Fruit fly (Drosophila melanogaster) whole organism, embryonic: ENCODE data around the gene Abl.

Experiments
- Antp ChIP-seq: fragments of 200-800 bp; sonication (Bioruptor generic); optimal IDR thresholded peaks from 3 replicates; lab custom pipeline; 2016; ENCODE audit warnings: missing biosample characterization, missing genetic modification characterization
- Atf-2 ChIP-seq: fragments of 200-800 bp; sonication (Bioruptor generic); optimal IDR thresholded peaks from 2 replicates; lab custom pipeline; 2016; ENCODE audit warnings: missing biosample characterization, missing genetic modification characterization
- Atf3 ChIP-seq: fragments of 200-800 bp; sonication (Bioruptor generic); optimal IDR thresholded peaks from 3 replicates; lab custom pipeline; 2016; ENCODE audit warnings: missing biosample characterization, missing genetic modification characterization
- C15 ChIP-seq: fragments of 200-800 bp; sonication (Bioruptor generic); IDR thresholded peaks from 3 replicates; pipeline ENCODE4 v1.3.6; 2022; ENCODE audit warnings: missing biosample characterization, missing genetic modification characterization
- CG10267 ChIP-seq: fragments of 200-800 bp; sonication (Bioruptor generic); optimal IDR thresholded peaks from 2 replicates; lab custom pipeline; 2018; ENCODE audit warnings: missing biosample characterization, mild to moderate bottlenecking, missing genetic modification characterization, moderate library complexity
- CG10274 ChIP-seq: fragments of 200-800 bp; sonication (Bioruptor generic); optimal IDR thresholded peaks from 3 replicates; lab custom pipeline; 2017; ENCODE audit warnings: missing biosample characterization, mild to moderate bottlenecking, missing genetic modification characterization
- CG11456 ChIP-seq: fragments of 200-800 bp; sonication (Bioruptor generic); IDR thresholded peaks from 3 replicates; pipeline ENCODE4 v1.3.6; 2022; ENCODE audit warnings: missing biosample characterization, missing genetic modification characterization
- CG11696 ChIP-seq: fragments of 200-800 bp; sonication (Bioruptor generic); IDR thresholded peaks from 2 replicates; pipeline ENCODE4 v1.3.6; 2022; ENCODE audit warnings: missing biosample characterization, missing genetic modification characterization
- CG12071 ChIP-seq: fragments of 200-800 bp; sonication (Bioruptor generic); optimal IDR thresholded peaks from 3 replicates; lab custom pipeline; 2018; ENCODE audit warnings: missing biosample characterization, mild to moderate bottlenecking, missing genetic modification characterization
- CG13123 ChIP-seq: fragments of 200-800 bp; sonication (Bioruptor generic); optimal IDR thresholded peaks from 2 replicates; lab custom pipeline; 2016; ENCODE audit warnings: missing biosample characterization, missing genetic modification characterization
- CG13296 ChIP-seq: fragments of 200-800 bp; sonication (Bioruptor generic); optimal IDR thresholded peaks from 3 replicates; lab custom pipeline; 2018; ENCODE audit warnings: missing biosample characterization, mild to moderate bottlenecking, missing genetic modification characterization
- CG14014 ChIP-seq: fragments of 200-800 bp; sonication (Bioruptor generic); IDR thresholded peaks from 2 replicates; pipeline ENCODE4 v1.3.6; 2022; ENCODE audit warnings: missing biosample characterization, missing genetic modification characterization
- CG15479 ChIP-seq: fragments of 200-800 bp; sonication (Bioruptor generic); optimal IDR thresholded peaks from 3 replicates; lab custom pipeline; 2019; ENCODE audit warnings: missing biosample characterization, mild to moderate bottlenecking, missing genetic modification characterization, moderate library complexity
- CG17361 ChIP-seq: fragments of 200-800 bp; sonication (Bioruptor generic); IDR thresholded peaks from 3 replicates; pipeline ENCODE4 v1.3.6; 2022; ENCODE audit warnings: missing biosample characterization, missing genetic modification characterization
- CG4282 ChIP-seq: fragments of 200-800 bp; sonication (Bioruptor generic); optimal IDR thresholded peaks from 2 replicates; lab custom pipeline; 2016; ENCODE audit warnings: missing biosample characterization, missing genetic modification characterization
- CG4820 ChIP-seq: fragments of 200-800 bp; sonication (Bioruptor generic); optimal IDR thresholded peaks from 3 replicates; lab custom pipeline; 2016; ENCODE audit warnings: missing biosample characterization, missing genetic modification characterization
- CG9215 ChIP-seq: fragments of 200-800 bp; sonication (Bioruptor generic); IDR thresholded peaks from 2 replicates; pipeline ENCODE4 v1.3.6; 2022; ENCODE audit warnings: missing biosample characterization, missing genetic modification characterization
- Dp ChIP-seq: fragments of 200-800 bp; sonication (Bioruptor generic); optimal IDR thresholded peaks from 2 replicates; lab custom pipeline; 2018; ENCODE audit warnings: missing biosample characterization, mild to moderate bottlenecking, missing genetic modification characterization, moderate library complexity
- Drgx ChIP-seq: fragments of 200-800 bp; sonication (Bioruptor generic); IDR thresholded peaks from 2 replicates; pipeline ENCODE4 v1.3.6; 2022; ENCODE audit warnings: missing biosample characterization, missing genetic modification characterization
- Gsc ChIP-seq: fragments of 200-800 bp; sonication (Bioruptor generic); IDR thresholded peaks from 2 replicates; pipeline ENCODE4 v1.3.6; 2022; ENCODE audit warnings: missing biosample characterization, missing genetic modification characterization
- HmgD ChIP-seq: fragments of 200-800 bp; sonication (Bioruptor generic); optimal IDR thresholded peaks from 3 replicates; lab custom pipeline; 2016; ENCODE audit warnings: missing biosample characterization, missing genetic modification characterization
- MBD-R2 ChIP-seq: fragments of 200-800 bp; sonication (Bioruptor generic); IDR thresholded peaks from 2 replicates; pipeline ENCODE4 v1.3.6; 2022; ENCODE audit warnings: missing biosample characterization, missing genetic modification characterization
- NC2α ChIP-seq: fragments of 200-800 bp; sonication (Bioruptor generic); optimal IDR thresholded peaks from 2 replicates; lab custom pipeline; 2016; ENCODE audit warnings: missing biosample characterization, missing genetic modification characterization
- Pdp1 ChIP-seq, 2 experiments: fragments of 200-800 bp; sonication (Bioruptor generic); optimal IDR thresholded peaks; 3 replicates each; lab custom pipeline; 2016; ENCODE audit warnings: missing biosample characterization in 2 of 2, missing genetic modification characterization in 2 of 2, mild to moderate bottlenecking in 1 of 2, moderate library complexity in 1 of 2
- Ptx1 ChIP-seq: fragments of 200-800 bp; sonication (Bioruptor generic); IDR thresholded peaks from 2 replicates; pipeline ENCODE4 v1.3.6; 2022; ENCODE audit warnings: missing biosample characterization, missing genetic modification characterization
- Sry-β ChIP-seq: fragments of 200-800 bp; sonication (Bioruptor generic); optimal IDR thresholded peaks from 2 replicates; lab custom pipeline; 2018; ENCODE audit warnings: missing biosample characterization, mild to moderate bottlenecking, missing genetic modification characterization, moderate library complexity
- Usf ChIP-seq: fragments of 200-800 bp; sonication (Bioruptor generic); optimal IDR thresholded peaks from 2 replicates; lab custom pipeline; 2017; ENCODE audit warnings: missing genotype, missing biosample characterization, missing genetic modification characterization
- Vsx1 ChIP-seq: fragments of 200-800 bp; sonication (Bioruptor generic); optimal IDR thresholded peaks from 2 replicates; lab custom pipeline; 2017; ENCODE audit warnings: missing biosample characterization, mild to moderate bottlenecking, missing genetic modification characterization, missing genetic modification reagents
- Xrp1 ChIP-seq: fragments of 200-800 bp; sonication (Bioruptor generic); IDR thresholded peaks from 2 replicates; pipeline ENCODE4 v1.3.6; 2022; ENCODE audit warnings: missing biosample characterization, missing genetic modification characterization
- ab ChIP-seq: fragments of 200-800 bp; sonication (Bioruptor generic); optimal IDR thresholded peaks from 2 replicates; lab custom pipeline; 2016; ENCODE audit warnings: missing biosample characterization, missing genetic modification characterization
- aop ChIP-seq: fragments of 200-800 bp; sonication (Bioruptor generic); IDR thresholded peaks from 2 replicates; pipeline ENCODE4 v1.3.6; 2022; ENCODE audit warnings: missing biosample characterization, missing genetic modification characterization
- ash1 ChIP-seq: fragments of 200-800 bp; sonication (Bioruptor generic); optimal IDR thresholded peaks from 2 replicates; lab custom pipeline; 2018; ENCODE audit warnings: missing biosample characterization, mild to moderate bottlenecking, missing genetic modification characterization
- bowl ChIP-seq: fragments of 200-800 bp; sonication (Bioruptor generic); IDR thresholded peaks from 2 replicates; pipeline ENCODE4 v1.3.6; 2022; ENCODE audit warnings: missing biosample characterization, missing genetic modification characterization
- dan ChIP-seq: fragments of 200-800 bp; sonication (Bioruptor generic); IDR thresholded peaks from 2 replicates; pipeline ENCODE4 v1.3.6; 2022; ENCODE audit warnings: missing biosample characterization, missing genetic modification characterization
- dimm ChIP-seq: fragments of 200-800 bp; sonication (Bioruptor generic); IDR thresholded peaks from 2 replicates; pipeline ENCODE4 v1.3.6; 2022; ENCODE audit warnings: missing biosample characterization, missing genetic modification characterization
- gcm2 ChIP-seq: fragments of 200-800 bp; sonication (Bioruptor generic); optimal IDR thresholded peaks from 2 replicates; lab custom pipeline; 2016; ENCODE audit warnings: missing biosample characterization, missing genetic modification characterization
- gem ChIP-seq: fragments of 200-800 bp; sonication (Bioruptor generic); optimal IDR thresholded peaks from 2 replicates; lab custom pipeline; 2019; ENCODE audit warnings: missing biosample characterization, mild to moderate bottlenecking, missing genetic modification characterization, moderate library complexity
- h ChIP-seq: fragments of >200 bp; optimal IDR thresholded peaks from 2 replicates; lab custom pipeline; 2017
- insv ChIP-seq, 2 experiments: fragments of 200-800 bp; sonication (Bioruptor generic); optimal IDR thresholded peaks; 3 replicates each; lab custom pipeline; 2016 to 2018; ENCODE audit warnings: missing biosample characterization in 2 of 2, missing genetic modification characterization in 2 of 2
- jigr1 ChIP-seq: fragments of 200-800 bp; sonication (Bioruptor generic); IDR thresholded peaks from 3 replicates; pipeline ENCODE4 v1.3.6; 2022; ENCODE audit warnings: missing biosample characterization, missing genetic modification characterization
- kni ChIP-seq: fragments of 200-800 bp; sonication (Bioruptor generic); optimal IDR thresholded peaks from 3 replicates; lab custom pipeline; 2017; ENCODE audit warnings: mild to moderate bottlenecking, missing biosample characterization, missing genetic modification reagents, missing genetic modification characterization
- lola ChIP-seq, 3 experiments: fragments of >200 bp in 2 of 3; fragments of 200-800 bp in 1 of 3; sonication (Bioruptor generic) in 1 of 3; optimal IDR thresholded peaks; 2 replicates each; lab custom pipeline; 2017 to 2019; ENCODE audit warnings: missing biosample characterization in 3 of 3, missing genetic modification characterization in 3 of 3, mild to moderate bottlenecking in 1 of 3, moderate library complexity in 1 of 3
- mirr ChIP-seq: fragments of 200-800 bp; sonication (Bioruptor generic); optimal IDR thresholded peaks from 3 replicates; lab custom pipeline; 2018; ENCODE audit warnings: missing biosample characterization, mild to moderate bottlenecking, missing genetic modification characterization
- pnt ChIP-seq: fragments of 200-800 bp; sonication (Bioruptor generic); optimal IDR thresholded peaks from 3 replicates; lab custom pipeline; 2016; ENCODE audit warnings: missing biosample characterization, missing genetic modification characterization
- pzg ChIP-seq: fragments of 200-800 bp; sonication (Bioruptor generic); optimal IDR thresholded peaks from 3 replicates; lab custom pipeline; 2018; ENCODE audit warnings: missing biosample characterization, mild to moderate bottlenecking, missing genetic modification characterization, moderate library complexity
- sens ChIP-seq: fragments of 200-800 bp; sonication (Bioruptor generic); peaks from one replicate; lab custom pipeline; 2016; ENCODE audit warnings: missing biosample characterization, missing genetic modification characterization
- shn ChIP-seq: fragments of 200-800 bp; sonication (Bioruptor generic); optimal IDR thresholded peaks from 3 replicates; lab custom pipeline; 2016; ENCODE audit warnings: missing biosample characterization, missing genetic modification characterization
- sna ChIP-seq: fragments of 200-800 bp; sonication (Bioruptor generic); IDR thresholded peaks from 2 replicates; pipeline ENCODE4 v1.3.6; 2022; ENCODE audit warnings: missing biosample characterization, missing genetic modification characterization; ENCODE audit not compliant: partially characterized antibody
- tio ChIP-seq: fragments of 200-800 bp; sonication (Bioruptor generic); optimal IDR thresholded peaks from 2 replicates; lab custom pipeline; 2017; ENCODE audit warnings: missing biosample characterization, missing genetic modification characterization, inconsistent platforms

Gene Abl

dm6 chr3L:16661167-16662109, 13.8 kb upstream of the Abl start, which contains the start of gene Baldspot (continued):
- TF ChIP-seq MBD-R2 (GFP tag; lab: Robert Waterston, UW) (peak; percentile 70), shn (peak; percentile 61), sna (peak; percentile 60; the same call in 1 of the 2 replicates), mirr (GFP tag; lab: Kevin White, UChicago) (peak; percentile 82), CG11456 (GFP tag; lab: Robert Waterston, UW) (no peak), CG15479 (GFP tag; lab: Kevin White, UChicago) (peak; percentile 21), dimm (GFP tag; lab: Robert Waterston, UW) (no peak), pzg (GFP tag; lab: Kevin White, UChicago) (peak; percentile 95), tio (GFP tag; lab: Kevin White, UChicago) (no peak), dan (GFP tag; lab: Robert Waterston, UW) (no peak), NC2α (GFP tag; lab: Kevin White, UChicago) (peak; percentile 71), CG17361 (GFP tag; lab: Robert Waterston, UW) (peak; percentile 92), CG11696 (no peak; the same call in 1 of the 2 replicates), CG10267 (tag; lab: Kevin White, UChicago) (peak; percentile 85), bowl (GFP tag; lab: Robert Waterston, UW) (no peak), gem (tag; lab: Kevin White, UChicago) (peak; percentile 86), Drgx (GFP tag; lab: Robert Waterston, UW) (peak; percentile 58), CG14014 (GFP tag; lab: Robert Waterston, UW) (no peak; the same call in 1 of the 2 replicates), Pdp1 (GFP tag; optimal IDR thresholded peaks at IDR 0.05; lab: Kevin White, UChicago) (peak; percentile 88 to 89), C15 (GFP tag; lab: Robert Waterston, UW) (0 out of 3 replicates have a peak, but pooled peaks have one; percentile 30), Vsx1 (GFP tag; lab: Kevin White, UChicago) (peak; percentile 81), Ptx1 (peak; percentile 46), CG13123 (GFP tag; lab: Kevin White, UChicago) (no peak), CG12071 (GFP tag; lab: Kevin White, UChicago) (peak; percentile 83), h (lab: Kevin White, UChicago) (no peak), Atf3 (GFP tag; lab: Kevin White, UChicago) (peak; percentile 49), ash1 (peak; percentile 48), Atf-2 (peak; percentile 48), Gsc (GFP tag; lab: Robert Waterston, UW) (no peak), jigr1 (GFP tag; lab: Robert Waterston, UW) (no peak), lola (GFP tag; optimal IDR thresholded peaks at IDR 0.05; lab: Kevin White, UChicago) (peak in 1 of 3 experiments; percentile 25), aop (GFP tag; lab: Robert Waterston, UW) (no peak), ab (no peak), gcm2 (peak; percentile 84), CG4820 (GFP tag; lab: Kevin White, UChicago) (peak; percentile 77), kni (GFP tag; lab: Kevin White, UChicago) (peak; percentile 54), CG10274 (GFP tag; lab: Kevin White, UChicago) (peak; percentile 73), Sry-β (GFP tag; lab: Kevin White, UChicago) (peak; percentile 83), Dp (GFP tag; lab: Kevin White, UChicago) (peak; percentile 56), HmgD (peak; percentile 58), CG13296 (GFP tag; lab: Kevin White, UChicago) (peak; percentile 89), Antp (GFP tag; lab: Kevin White, UChicago) (peak; percentile 78), CG9215 (GFP tag; lab: Robert Waterston, UW) (peak; percentile 62), CG4282 (GFP tag; lab: Kevin White, UChicago) (peak; percentile 97), insv (GFP tag; optimal IDR thresholded peaks at IDR 0.05; lab: Kevin White, UChicago) (peak in 1 of 2 experiments; percentile 70), Xrp1 (peak; percentile 83), sens (peak; percentile 99), Usf (GFP tag; lab: Kevin White, UChicago) (peak; percentile 16), pnt (peak; percentile 88)
